Worm (Caenorhabditis elegans) whole organism, L2 larva: Measurements from ENCODE around the gene ddx-23.

Source experiments
- C34F6.9 ChIP-seq: fragments of 150-350 bp; optimal IDR thresholded peaks from 2 replicates; lab custom pipeline; 2014; ENCODE audit warnings: missing biosample characterization, missing genetic modification characterization
- F13H6.1 ChIP-seq: sonication (generic microtip); optimal IDR thresholded peaks from 2 replicates; lab custom pipeline; 2016; ENCODE audit warnings: missing genetic modification characterization, missing compliant biosample characterization
- Y55F3AM.14 ChIP-seq: fragments of 200-800 bp; sonication (Bioruptor generic); optimal IDR thresholded peaks from 2 replicates; lab custom pipeline; 2018; ENCODE audit warnings: mild to moderate bottlenecking, missing genetic modification characterization, missing compliant biosample characterization
- ZK546.5 ChIP-seq: sonication (generic microtip); optimal IDR thresholded peaks from 2 replicates; lab custom pipeline; 2017; ENCODE audit warnings: missing biosample characterization, missing genetic modification characterization
- alr-1 ChIP-seq: fragments of 150-350 bp; optimal IDR thresholded peaks from 2 replicates; lab custom pipeline; 2014; ENCODE audit warnings: missing biosample characterization, missing genetic modification characterization
- aly-2 ChIP-seq: fragments of 150-350 bp; optimal IDR thresholded peaks from 2 replicates; lab custom pipeline; 2014; ENCODE audit warnings: missing biosample characterization, missing genetic modification characterization
- ama-1 ChIP-seq: fragments of 150-350 bp; optimal IDR thresholded peaks from 2 replicates; lab custom pipeline; 2018; ENCODE audit warnings: inconsistent platforms
- blmp-1 ChIP-seq: sonication (generic microtip); optimal IDR thresholded peaks from 2 replicates; lab custom pipeline; 2017; ENCODE audit warnings: missing genetic modification characterization, mild to moderate bottlenecking, missing compliant biosample characterization, antibody characterized with exemption, moderate library complexity; ENCODE audit not compliant: insufficient read depth
- ceh-16 ChIP-seq: fragments of 150-350 bp; optimal IDR thresholded peaks from 2 replicates; lab custom pipeline; 2014; ENCODE audit warnings: missing biosample characterization, missing genetic modification characterization
- crh-2 ChIP-seq: sonication (generic microtip); optimal IDR thresholded peaks from 2 replicates; lab custom pipeline; 2017; ENCODE audit warnings: missing biosample characterization, missing genetic modification characterization
- dmd-4 ChIP-seq: sonication (generic microtip); optimal IDR thresholded peaks from 2 replicates; lab custom pipeline; 2017; ENCODE audit warnings: missing biosample characterization, missing genetic modification characterization
- egl-27 ChIP-seq: sonication (generic microtip); optimal IDR thresholded peaks from 3 replicates; lab custom pipeline; 2017; ENCODE audit warnings: missing biosample characterization, missing genetic modification reagents, missing genetic modification characterization
- elt-1 ChIP-seq: fragments of 150-350 bp; optimal IDR thresholded peaks from 2 replicates; lab custom pipeline; 2014; ENCODE audit warnings: missing biosample characterization, missing genetic modification characterization
- fos-1 ChIP-seq: fragments of 150-350 bp; optimal IDR thresholded peaks from 2 replicates; lab custom pipeline; 2014; ENCODE audit warnings: missing biosample characterization, missing genetic modification characterization
- gmeb-1 ChIP-seq: fragments of 150-350 bp; optimal IDR thresholded peaks from 2 replicates; lab custom pipeline; 2014; ENCODE audit warnings: missing biosample characterization, missing genetic modification characterization
- lin-11 ChIP-seq: fragments of 150-350 bp; sonication (generic microtip); optimal IDR thresholded peaks from 2 replicates; lab custom pipeline; 2014; ENCODE audit warnings: missing biosample characterization, missing genetic modification characterization, inconsistent platforms, mixed read lengths
- lin-13 ChIP-seq: fragments of 150-350 bp; optimal IDR thresholded peaks from 2 replicates; lab custom pipeline; 2014; ENCODE audit warnings: missing biosample characterization, missing genetic modification reagents, missing genetic modification characterization
- lsy-2 ChIP-seq, 2 experiments: fragments of 150-350 bp in 1 of 2; sonication (generic microtip) in 1 of 2; optimal IDR thresholded peaks; 2 replicates each; lab custom pipeline; 2014 to 2017; ENCODE audit warnings: missing biosample characterization in 2 of 2, missing genetic modification characterization in 2 of 2
- mab-5 ChIP-seq: fragments of 150-350 bp; optimal IDR thresholded peaks from 2 replicates; lab custom pipeline; 2014; ENCODE audit warnings: missing biosample characterization, missing genetic modification characterization
- mbf-1 ChIP-seq: sonication (generic microtip); optimal IDR thresholded peaks from 2 replicates; lab custom pipeline; 2017; ENCODE audit warnings: missing biosample characterization, missing genetic modification characterization
- mdl-1 ChIP-seq, 2 experiments: fragments of 150-350 bp in 1 of 2; sonication (generic microtip) in 1 of 2; optimal IDR thresholded peaks; 2 replicates each; lab custom pipeline; 2017; ENCODE audit warnings: missing biosample characterization in 2 of 2, missing genetic modification characterization in 2 of 2
- nhr-12 ChIP-seq: fragments of 150-350 bp; optimal IDR thresholded peaks from 2 replicates; lab custom pipeline; 2014; ENCODE audit warnings: missing biosample characterization, missing genetic modification characterization
- nhr-129 ChIP-seq: fragments of 150-350 bp; optimal IDR thresholded peaks from 2 replicates; lab custom pipeline; 2014; ENCODE audit warnings: missing biosample characterization, missing genetic modification characterization
- nhr-237 ChIP-seq: fragments of 150-350 bp; optimal IDR thresholded peaks from 2 replicates; lab custom pipeline; 2014; ENCODE audit warnings: missing biosample characterization, missing genetic modification characterization
- nhr-25 ChIP-seq: fragments of 150-350 bp; sonication (generic microtip); optimal IDR thresholded peaks from 3 replicates; lab custom pipeline; 2014; ENCODE audit warnings: missing biosample characterization, missing genetic modification characterization
- nhr-6 ChIP-seq: fragments of 150-350 bp; optimal IDR thresholded peaks from 2 replicates; lab custom pipeline; 2014; ENCODE audit warnings: missing biosample characterization, missing genetic modification characterization
- nhr-77 ChIP-seq: fragments of 150-350 bp; optimal IDR thresholded peaks from 2 replicates; lab custom pipeline; 2014; ENCODE audit warnings: missing biosample characterization, missing genetic modification characterization
- peb-1 ChIP-seq: fragments of 150-350 bp; optimal IDR thresholded peaks from 2 replicates; lab custom pipeline; 2014; ENCODE audit warnings: missing biosample characterization, missing genetic modification characterization
- sem-4 ChIP-seq: fragments of 150-350 bp; optimal IDR thresholded peaks from 2 replicates; lab custom pipeline; 2014; ENCODE audit warnings: missing biosample characterization, missing genetic modification reagents, missing genetic modification characterization
- sma-3 ChIP-seq: sonication (generic microtip); optimal IDR thresholded peaks from 2 replicates; lab custom pipeline; 2016; ENCODE audit warnings: missing genetic modification reagents, missing genetic modification characterization, missing compliant biosample characterization
- sma-9 ChIP-seq, 2 experiments: fragments of 150-350 bp in 1 of 2; sonication (generic microtip) in 1 of 2; optimal IDR thresholded peaks; 2 replicates each; lab custom pipeline; 2014 to 2016; ENCODE audit warnings: missing genetic modification characterization in 2 of 2, mild to moderate bottlenecking in 1 of 2, missing biosample characterization in 1 of 2, missing compliant biosample characterization in 1 of 2, missing genetic modification reagents in 1 of 2, moderate library complexity in 1 of 2
- unc-39 ChIP-seq: fragments of 150-350 bp; optimal IDR thresholded peaks from 2 replicates; lab custom pipeline; 2014; ENCODE audit warnings: missing biosample characterization, missing genetic modification characterization
- unc-55 ChIP-seq: fragments of 150-350 bp; sonication (generic microtip); optimal IDR thresholded peaks from 3 replicates; lab custom pipeline; 2014; ENCODE audit warnings: missing biosample characterization, missing genetic modification reagents, missing genetic modification characterization
- ztf-1 ChIP-seq: fragments of 200-800 bp; sonication (Bioruptor generic); conservative IDR thresholded peaks from 2 replicates; pipeline ENCODE4 v1.3.6; 2022; ENCODE audit warnings: missing genetic modification characterization, missing compliant biosample characterization
- ztf-4 ChIP-seq: fragments of 150-350 bp; optimal IDR thresholded peaks from 2 replicates; lab custom pipeline; 2014; ENCODE audit warnings: missing biosample characterization, missing genetic modification characterization

ddx-23 gene

ce11 chrIII:5841676-5842075 lies 11.4 kb downstream of the ddx-23 start (continued):
- TF ChIP-seq peb-1 (tag; lab: Kevin White, UChicago): no peak
- peak; percentile 73 for TF ChIP-seq sma-9 (GFP tag; optimal IDR thresholded peaks at IDR 0.05; lab: Kevin White, UChicago)
- no peak for TF ChIP-seq sma-9 (tag; optimal IDR thresholded peaks at IDR 0.05; lab: Kevin White, UChicago)
- no peak for TF ChIP-seq nhr-237
- no peak for TF ChIP-seq mbf-1
- no peak for TF ChIP-seq ceh-16 (tag; lab: Kevin White, UChicago)
- TF ChIP-seq nhr-6 (tag; lab: Kevin White, UChicago): no peak
- peak; percentile 37 for TF ChIP-seq sem-4 (tag; lab: Kevin White, UChicago)
- peak; percentile 63 for TF ChIP-seq nhr-25 (tag; lab: Kevin White, UChicago)
- no peak for TF ChIP-seq lin-13 (GFP tag; lab: Kevin White, UChicago)
- peak; percentile 42 to 63 for TF ChIP-seq mdl-1 (tag; optimal IDR thresholded peaks at IDR 0.05; lab: Kevin White, UChicago)
- TF ChIP-seq aly-2 (tag; lab: Kevin White, UChicago): no peak
- peak; percentile 48 for TF ChIP-seq blmp-1
- TF ChIP-seq ama-1: peak; percentile 58
- TF ChIP-seq nhr-12: no peak
- TF ChIP-seq Y55F3AM.14 (GFP tag; lab: Kevin White, UChicago): no peak
- no peak for TF ChIP-seq elt-1 (tag; lab: Kevin White, UChicago)
- no peak for TF ChIP-seq ZK546.5 (tag; lab: Kevin White, UChicago)
- peak; percentile 32 for TF ChIP-seq gmeb-1 (tag; lab: Kevin White, UChicago)
- no peak for TF ChIP-seq alr-1 (tag; lab: Kevin White, UChicago)
- peak in 1 of 2 experiments; percentile 52 for TF ChIP-seq lsy-2 (tag; optimal IDR thresholded peaks at IDR 0.05; lab: Kevin White, UChicago)
- TF ChIP-seq crh-2 (tag; lab: Kevin White, UChicago): peak; percentile 9
- TF ChIP-seq nhr-77 (tag; lab: Kevin White, UChicago): no peak
- TF ChIP-seq ztf-1 (GFP tag; lab: Robert Waterston, UW): no peak

DNA sequence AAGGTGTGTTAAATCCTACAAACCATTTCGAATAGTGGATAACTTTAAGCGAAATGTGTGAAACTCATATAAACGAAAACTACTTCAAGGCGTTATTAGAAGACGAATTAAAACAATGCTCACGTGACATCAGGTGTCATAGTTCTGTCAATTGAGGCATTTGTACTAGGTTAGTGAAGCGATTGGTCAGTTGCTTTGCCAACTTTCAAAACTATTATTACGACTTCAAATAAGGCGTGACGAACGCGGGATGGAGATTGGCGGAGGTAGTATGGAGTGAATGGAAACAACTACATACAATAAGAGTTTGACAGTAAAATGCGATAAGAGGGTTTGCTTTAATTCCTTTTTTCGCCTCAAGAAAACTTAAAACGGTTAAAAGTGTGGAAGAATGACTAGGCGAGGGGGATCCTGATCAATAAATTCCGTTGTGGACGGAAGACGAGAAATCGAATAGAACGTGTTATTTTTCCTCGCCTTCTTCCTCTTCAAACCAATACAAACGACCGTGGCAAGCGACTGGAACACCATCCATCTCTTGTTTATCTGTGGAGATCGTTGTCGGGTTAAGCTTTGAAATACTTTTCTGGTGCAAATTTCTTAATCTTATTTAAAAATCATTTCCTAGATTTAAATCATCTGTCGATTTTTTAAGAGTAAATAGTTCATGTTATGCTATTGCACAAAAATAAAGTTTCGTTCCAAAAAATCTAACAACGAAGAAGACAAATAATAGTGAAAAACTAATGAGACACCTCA lies 12.1 kb downstream of the ddx-23 start:
- TF ChIP-seq nhr-25 (tag; lab: Kevin White, UChicago) (no peak), gmeb-1 (tag; lab: Kevin White, UChicago) (peak; percentile 28)

ce11 chrIII:5840277-5840676 lies 12.8 kb downstream of the ddx-23 start:
- TF ChIP-seq sma-3 (GFP tag; lab: Kevin White, UChicago) (no peak), ztf-4 (tag; lab: Kevin White, UChicago) (no peak), nhr-12 (no peak), peb-1 (tag; lab: Kevin White, UChicago) (no peak), mdl-1 (tag; optimal IDR thresholded peaks at IDR 0.05; lab: Kevin White, UChicago) (no peak), unc-55 (no peak), sma-9 (GFP tag; optimal IDR thresholded peaks at IDR 0.05; lab: Kevin White, UChicago) (peak; percentile 5), sma-9 (tag; optimal IDR thresholded peaks at IDR 0.05; lab: Kevin White, UChicago) (no peak), blmp-1 (no peak), crh-2 (tag; lab: Kevin White, UChicago) (no peak), C34F6.9 (no peak), fos-1 (tag; lab: Kevin White, UChicago) (peak; percentile 40), Y55F3AM.14 (GFP tag; lab: Kevin White, UChicago) (no peak), mab-5 (tag; lab: Kevin White, UChicago) (no peak), ztf-1 (GFP tag; lab: Robert Waterston, UW) (no peak)

- TF ChIP-seq gmeb-1 (tag; lab: Kevin White, UChicago) (no peak), C34F6.9 (peak; percentile 16), aly-2 (tag; lab: Kevin White, UChicago) (no peak), lin-11 (no peak), egl-27 (no peak), F13H6.1 (no peak), mab-5 (tag; lab: Kevin White, UChicago) (no peak), unc-39 (no peak), ztf-1 (GFP tag; lab: Robert Waterston, UW) (no peak), blmp-1 (no peak), sma-9 (GFP tag; optimal IDR thresholded peaks at IDR 0.05; lab: Kevin White, UChicago) (peak; percentile 6), sma-9 (tag; optimal IDR thresholded peaks at IDR 0.05; lab: Kevin White, UChicago) (no peak), nhr-12 (no peak), nhr-129 (tag; lab: Kevin White, UChicago) (no peak), ceh-16 (tag; lab: Kevin White, UChicago) (no peak), dmd-4 (no peak)
These were observed 13.5 kb downstream of the ddx-23 start for ce11 chrIII:5839598-5839997.
